Worm (Caenorhabditis elegans) whole organism, L1 larva: Measurements from ENCODE around the gene T20D3.14.

Experiments used
- ama-1 ChIP-seq: fragments of 150-350 bp; optimal IDR thresholded peaks from 2 replicates; lab custom pipeline; 2014
- ces-1 ChIP-seq: fragments of 150-350 bp; optimal IDR thresholded peaks from 2 replicates; lab custom pipeline; 2014; ENCODE audit warnings: missing biosample characterization, missing genetic modification reagents, missing genetic modification characterization
- elt-2 ChIP-seq: sonication (generic microtip); optimal IDR thresholded peaks from 2 replicates; lab custom pipeline; 2016; ENCODE audit warnings: missing genetic modification characterization, mild to moderate bottlenecking, inconsistent platforms, missing compliant biosample characterization, missing genetic modification reagents
- hlh-17 ChIP-seq: fragments of 200-800 bp; sonication (Bioruptor generic); optimal IDR thresholded peaks from 2 replicates; lab custom pipeline; 2018; ENCODE audit warnings: missing genetic modification characterization, mild to moderate bottlenecking, missing compliant biosample characterization, moderate library complexity, borderline replicate concordance
- nhr-11 ChIP-seq: fragments of 150-350 bp; optimal IDR thresholded peaks from 2 replicates; lab custom pipeline; 2014; ENCODE audit warnings: missing biosample characterization, missing genetic modification characterization
- nhr-84 ChIP-seq: sonication (generic microtip); optimal IDR thresholded peaks from 2 replicates; lab custom pipeline; 2017; ENCODE audit warnings: missing biosample characterization, missing genetic modification characterization
- tbx-2 ChIP-seq: sonication (generic microtip); optimal IDR thresholded peaks from 2 replicates; lab custom pipeline; 2016; ENCODE audit warnings: missing genetic modification characterization, missing compliant biosample characterization

DNA sequence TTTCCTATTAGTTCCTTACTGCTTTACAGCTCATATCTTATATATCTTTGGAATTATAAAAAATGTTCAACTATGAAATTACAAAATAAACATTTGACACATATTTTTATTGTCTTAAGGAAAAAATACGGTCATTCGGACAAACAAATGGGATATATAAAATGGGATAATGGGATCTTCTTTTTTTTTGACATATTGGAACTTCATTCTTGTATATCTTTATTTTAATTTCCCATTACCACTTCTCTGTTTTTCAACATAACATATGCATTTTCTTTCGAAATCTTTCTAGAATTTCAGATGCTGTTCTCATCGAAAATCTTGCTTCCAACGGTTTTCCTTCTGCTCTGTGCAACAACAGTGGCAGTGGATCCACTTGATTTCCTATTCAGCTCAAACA lies 49.1 kb upstream of the T20D3.14 start, which contains the start of gene C10C5.7:
- no peak for TF ChIP-seq ces-1
- TF ChIP-seq elt-2 (tag; lab: Kevin White, UChicago), result no peak
- TF ChIP-seq nhr-84 (tag; lab: Kevin White, UChicago), result no peak
- no peak for TF ChIP-seq tbx-2 (tag; lab: Kevin White, UChicago)
- no peak for TF ChIP-seq nhr-11 (tag; lab: Kevin White, UChicago)
- no peak for TF ChIP-seq ama-1 (lab: Kevin White, UChicago)
- TF ChIP-seq hlh-17, result no peak
